Fruit fly (Drosophila melanogaster) whole organism, embryonic: ENCODE data around the gene CG18749.

ENCODE experiments used
- CG12071 ChIP-seq: fragments of 200-800 bp; sonication (Bioruptor generic); optimal IDR thresholded peaks from 3 replicates; lab custom pipeline; 2018; ENCODE audit warnings: missing biosample characterization, mild to moderate bottlenecking, missing genetic modification characterization
- CG17612 ChIP-seq: fragments of 200-800 bp; sonication (Bioruptor generic); IDR thresholded peaks from 2 replicates; pipeline ENCODE4 v1.3.6; 2022; ENCODE audit warnings: missing biosample characterization, missing genetic modification characterization
- CG2199 ChIP-seq: fragments of 200-800 bp; sonication (Bioruptor generic); IDR thresholded peaks from 3 replicates; pipeline ENCODE4 v1.3.6; 2022; ENCODE audit warnings: missing biosample characterization, missing genetic modification characterization
- CG32767 ChIP-seq: fragments of 200-800 bp; sonication (Bioruptor generic); IDR thresholded peaks from 2 replicates; pipeline ENCODE4 v1.3.6; 2022; ENCODE audit warnings: missing biosample characterization, missing genetic modification characterization
- CG34376 ChIP-seq: fragments of 200-800 bp; sonication (Bioruptor generic); optimal IDR thresholded peaks from 2 replicates; lab custom pipeline; 2018; ENCODE audit warnings: missing biosample characterization, mild to moderate bottlenecking, missing genetic modification characterization
- CG42726 ChIP-seq: fragments of 200-800 bp; sonication (Bioruptor generic); IDR thresholded peaks from 2 replicates; pipeline ENCODE4 v1.3.6; 2022; ENCODE audit warnings: missing biosample characterization, missing genetic modification characterization; ENCODE audit not compliant: partially characterized antibody
- CG6254 ChIP-seq: fragments of 200-800 bp; sonication (Bioruptor generic); optimal IDR thresholded peaks from 3 replicates; lab custom pipeline; 2017; ENCODE audit warnings: mild to moderate bottlenecking, missing biosample characterization, missing genetic modification reagents, missing genetic modification characterization
- CG6654 ChIP-seq: fragments of 200-800 bp; sonication (Bioruptor generic); optimal IDR thresholded peaks from 2 replicates; lab custom pipeline; 2017; ENCODE audit warnings: missing biosample characterization, mild to moderate bottlenecking, missing genetic modification characterization
- Dref ChIP-seq: fragments of 200-800 bp; sonication (Bioruptor generic); IDR thresholded peaks from 2 replicates; pipeline ENCODE4 v1.3.6; 2022; ENCODE audit warnings: missing biosample characterization, missing genetic modification characterization
- GATAe ChIP-seq: fragments of 200-800 bp; sonication (Bioruptor generic); conservative IDR thresholded peaks from 2 replicates; pipeline ENCODE4 v1.3.6; 2022; ENCODE audit warnings: missing biosample characterization, missing genetic modification characterization
- Ptx1 ChIP-seq: fragments of 200-800 bp; sonication (Bioruptor generic); IDR thresholded peaks from 2 replicates; pipeline ENCODE4 v1.3.6; 2022; ENCODE audit warnings: missing biosample characterization, missing genetic modification characterization
- Xrp1 ChIP-seq: fragments of 200-800 bp; sonication (Bioruptor generic); IDR thresholded peaks from 2 replicates; pipeline ENCODE4 v1.3.6; 2022; ENCODE audit warnings: missing biosample characterization, missing genetic modification characterization
- amos ChIP-seq: fragments of 200-800 bp; sonication (Bioruptor generic); IDR thresholded peaks from 2 replicates; pipeline ENCODE4 v1.3.6; 2022; ENCODE audit warnings: missing biosample characterization, missing genetic modification characterization; ENCODE audit not compliant: partially characterized antibody
- ci ChIP-seq: fragments of 200-800 bp; sonication (Bioruptor generic); IDR thresholded peaks from 3 replicates; pipeline ENCODE4 v1.3.6; 2022; ENCODE audit warnings: missing biosample characterization, missing genetic modification characterization
- dpn ChIP-seq, 2 experiments: fragments of 200-800 bp; sonication (Bioruptor generic); optimal IDR thresholded peaks; 3 replicates each; lab custom pipeline; 2016; ENCODE audit warnings: missing biosample characterization in 2 of 2, missing genetic modification characterization in 2 of 2
- exex ChIP-seq: fragments of 200-800 bp; sonication (Bioruptor generic); optimal IDR thresholded peaks from 4 replicates; lab custom pipeline; 2018; ENCODE audit warnings: missing biosample characterization, mild to moderate bottlenecking, missing genetic modification characterization, moderate library complexity
- grn ChIP-seq: fragments of 200-800 bp; sonication (Bioruptor generic); optimal IDR thresholded peaks from 3 replicates; lab custom pipeline; 2017; ENCODE audit warnings: missing biosample characterization, missing genetic modification characterization
- gsb ChIP-seq: fragments of 200-800 bp; sonication (Bioruptor generic); IDR thresholded peaks from 2 replicates; pipeline ENCODE4 v1.3.6; 2022; ENCODE audit warnings: missing biosample characterization, missing genetic modification characterization
- prd ChIP-seq, 3 experiments: fragments of >200 bp in 2 of 3; fragments of 200-800 bp in 1 of 3; sonication (Bioruptor generic) in 1 of 3; optimal IDR thresholded peaks in 2 of 3; IDR thresholded peaks in 1 of 3; 2 replicates in 2 of 3; 3 replicates in 1 of 3; pipeline versions ENCODE4 v1.3.6 to Lab custom; 2017 to 2022; ENCODE audit warnings: missing biosample characterization in 1 of 3, missing genetic modification characterization in 1 of 3
- row ChIP-seq: fragments of 200-800 bp; sonication (Bioruptor generic); IDR thresholded peaks from 3 replicates; pipeline ENCODE4 v1.3.6; 2022; ENCODE audit warnings: missing biosample characterization, missing genetic modification characterization
- salm ChIP-seq: fragments of 200-800 bp; sonication (Bioruptor generic); optimal IDR thresholded peaks from 2 replicates; lab custom pipeline; 2018; ENCODE audit warnings: missing biosample characterization, mild to moderate bottlenecking, missing genetic modification characterization
- sens ChIP-seq: fragments of 200-800 bp; sonication (Bioruptor generic); peaks from one replicate; lab custom pipeline; 2016; ENCODE audit warnings: missing biosample characterization, missing genetic modification characterization
- ssp ChIP-seq: fragments of 200-800 bp; sonication (Bioruptor generic); IDR thresholded peaks from 2 replicates; pipeline ENCODE4 v1.3.6; 2022; ENCODE audit warnings: missing biosample characterization, missing genetic modification characterization
- stc ChIP-seq: fragments of 200-800 bp; sonication (Bioruptor generic); IDR thresholded peaks from 2 replicates; pipeline ENCODE4 v1.3.6; 2022; ENCODE audit warnings: missing biosample characterization, missing genetic modification characterization
- twi ChIP-seq: fragments of 200-800 bp; optimal IDR thresholded peaks from 2 replicates; lab custom pipeline; 2019; ENCODE audit warnings: missing biosample characterization, mild to moderate bottlenecking, missing genetic modification characterization, moderate library complexity
- vvl ChIP-seq: fragments of 200-800 bp; sonication (Bioruptor generic); IDR thresholded peaks from 2 replicates; pipeline ENCODE4 v1.3.6; 2022; ENCODE audit warnings: missing biosample characterization, missing genetic modification characterization
- zen2 ChIP-seq: fragments of 200-800 bp; sonication (Bioruptor generic); IDR thresholded peaks from 3 replicates; pipeline ENCODE4 v1.3.6; 2022; ENCODE audit warnings: missing biosample characterization, missing genetic modification characterization; ENCODE audit not compliant: partially characterized antibody
- zf30C ChIP-seq: fragments of 200-800 bp; sonication (Bioruptor generic); optimal IDR thresholded peaks from 3 replicates; lab custom pipeline; 2018; ENCODE audit warnings: missing biosample characterization, mild to moderate bottlenecking, missing genetic modification characterization
- zfh1 ChIP-seq: fragments of 200-800 bp; sonication (Bioruptor generic); IDR thresholded peaks from 3 replicates; pipeline ENCODE4 v1.3.6; 2022; ENCODE audit warnings: missing biosample characterization, missing genetic modification characterization

Gene CG18749

DNA sequence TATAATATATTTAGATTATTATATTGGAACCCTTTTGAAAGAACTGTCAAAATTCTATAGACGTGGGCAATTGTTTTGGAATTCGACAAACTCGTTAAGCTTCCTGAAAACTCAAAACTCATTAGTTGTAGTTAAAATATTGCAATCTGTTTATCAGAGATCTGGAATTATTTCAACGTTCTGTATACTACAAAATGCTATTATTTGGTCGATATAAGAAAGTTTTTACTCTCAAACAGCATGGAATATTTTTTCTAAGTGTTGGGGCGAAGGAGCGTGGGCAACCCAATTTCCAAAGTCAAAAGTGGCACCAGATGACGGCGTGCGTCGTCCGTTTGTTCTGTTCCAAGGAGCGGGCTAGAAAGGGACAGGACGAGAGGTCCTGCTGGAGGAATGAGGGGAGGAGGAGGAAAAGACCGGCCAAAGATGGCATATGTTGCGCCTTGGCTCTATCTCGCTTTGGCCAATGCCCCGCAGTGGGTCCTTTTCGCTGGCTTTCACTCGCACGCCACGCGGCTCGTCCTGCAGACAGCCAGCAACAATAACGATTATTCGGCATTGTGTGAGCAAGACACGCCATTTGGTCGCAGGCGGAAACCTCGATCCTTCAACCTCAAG, 42.0 kb downstream of the CG18749 start (continued):
- TF ChIP-seq CG17612 (GFP tag; lab: Robert Waterston, UW) (no peak), ssp (GFP tag; lab: Robert Waterston, UW) (no peak), CG6254 (no peak)
- TF ChIP-seq, all 482 proteins: peak for 16

DNA sequence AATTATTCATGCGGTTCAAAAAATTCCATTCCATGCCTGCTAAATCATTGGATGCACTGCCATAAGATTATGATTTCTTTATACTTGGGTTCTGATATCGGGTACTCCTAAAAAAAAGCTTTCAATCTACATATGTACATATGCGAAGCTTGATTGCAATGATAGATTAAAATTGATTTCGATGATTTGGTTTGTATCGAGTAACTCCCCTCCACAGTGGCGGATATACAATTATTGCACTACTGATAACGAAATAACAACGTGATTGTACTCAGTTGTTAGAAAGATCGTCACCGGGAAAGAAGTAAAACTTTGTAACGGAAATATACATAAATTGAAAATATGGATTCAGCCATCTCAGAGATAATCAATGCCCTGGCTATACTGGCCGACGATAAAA, 43.8 kb downstream of the CG18749 start, which contains the start of gene Nazo:
Gene Nazo, plus strand, starts transcription at position 180 of the 400 bp plus-strand sequence.
- TF ChIP-seq Dref (peak; percentile 18; the same call in 1 of the 2 replicates), ci (GFP tag; lab: Robert Waterston, UW) (no peak)

DNA sequence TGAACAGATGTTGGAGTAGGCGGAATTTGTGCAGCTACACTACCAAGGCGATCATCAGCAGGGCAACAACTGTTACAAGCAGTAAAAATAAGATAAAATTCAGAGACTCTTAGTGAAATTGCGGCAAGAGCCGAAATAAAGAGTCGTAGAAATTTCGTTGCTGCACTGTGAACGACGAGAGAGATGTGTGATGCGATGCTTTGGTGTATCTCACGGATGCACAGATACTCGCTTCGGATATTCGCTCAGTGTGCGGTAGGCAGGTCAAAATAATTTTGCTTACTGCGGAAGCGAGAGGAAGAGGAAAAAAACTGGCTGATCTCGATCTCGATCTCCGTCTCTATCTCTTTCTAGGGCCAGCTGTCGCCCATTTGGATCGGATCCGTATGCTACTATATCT, 44.9 kb downstream of the CG18749 start:
- TF ChIP-seq grn (GFP tag; lab: Kevin White, UChicago) (peak; percentile 25), row (GFP tag; lab: Robert Waterston, UW) (0 out of 3 replicates have a peak, but pooled peaks have one; percentile 28), CG2199 (0 out of 3 replicates have a peak, but pooled peaks have one; percentile 38), ci (GFP tag; lab: Robert Waterston, UW) (peak; percentile 30; the same call in 1 of the 3 replicates), Ptx1 (GFP tag; lab: Robert Waterston, UW) (0 out of 2 replicates have a peak, but pooled peaks have one; percentile 14), zfh1 (GFP tag; lab: Robert Waterston, UW) (0 out of 3 replicates have a peak, but pooled peaks have one; percentile 6), prd (optimal IDR thresholded peaks at IDR 0.05; lab: Kevin White, UChicago) (no peak), prd (GFP tag; IDR thresholded peaks at IDR 0.05; lab: Robert Waterston, UW) (peak; percentile 27; the same call in 1 of the 3 replicates), CG12071 (no peak), Xrp1 (GFP tag; lab: Robert Waterston, UW) (0 out of 2 replicates have a peak, but pooled peaks have one; percentile 13), salm (tag; lab: Kevin White, UChicago) (no peak), dpn (GFP tag; optimal IDR thresholded peaks at IDR 0.05; lab: Kevin White, UChicago) (no peak), amos (GFP tag; lab: Robert Waterston, UW) (peak; percentile 31; the same call in 1 of the 2 replicates), zf30C (GFP tag; lab: Kevin White, UChicago) (peak; percentile 92), twi (tag; lab: Kevin White, UChicago) (peak; percentile 88), CG6654 (GFP tag; lab: Kevin White, UChicago) (no peak), vvl (0 out of 2 replicates have a peak, but pooled peaks have one; percentile 22)

DNA sequence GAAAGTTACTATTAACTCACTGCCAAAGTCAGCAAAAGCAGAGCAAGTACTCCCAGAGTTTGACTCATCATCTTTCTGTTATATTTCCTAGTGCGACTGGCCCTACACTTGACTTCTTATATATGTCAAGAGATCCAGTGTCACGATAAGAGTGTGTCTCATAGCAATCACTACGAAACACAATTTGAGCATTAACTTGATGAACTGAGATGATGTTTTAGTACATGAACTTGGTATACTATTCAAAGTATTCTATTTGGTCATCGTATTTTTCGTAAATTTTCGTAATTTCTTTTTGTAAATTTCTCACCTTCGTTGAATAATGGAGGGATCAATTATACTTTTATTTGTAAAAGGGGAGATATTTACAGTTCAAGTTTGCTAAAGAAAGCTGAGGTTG, 46.6 kb downstream of the CG18749 start, which contains the start of gene CG11672:
Gene CG11672, minus strand, starts transcription at position 101 of the 400 bp plus-strand sequence.
- TF ChIP-seq CG42726 (GFP tag; lab: Robert Waterston, UW) = no peak
- TF ChIP-seq stc (GFP tag; lab: Robert Waterston, UW) = no peak
- TF ChIP-seq zen2 = 0 out of 3 replicates have a peak, but pooled peaks have one; percentile 10

- TF ChIP-seq gsb (GFP tag; lab: Robert Waterston, UW) (no peak), sens (GFP tag; lab: Kevin White, UChicago) (peak; percentile 33)
Measured at dm6 chr3R:8290940-8291339, 47.1 kb downstream of the CG18749 start, which contains the start of gene CG31464. Gene CG31464 (plus strand): TSS chr3R:8291240.

- TF ChIP-seq GATAe (GFP tag; lab: Robert Waterston, UW) = 0 out of 2 replicates have a peak, but pooled peaks have one; percentile 11
- peak; percentile 81 for TF ChIP-seq exex (tag; lab: Kevin White, UChicago)
- no peak for TF ChIP-seq CG32767 (GFP tag; lab: Robert Waterston, UW)
- peak; percentile 61 for TF ChIP-seq CG34376
- TF ChIP-seq, all 482 proteins: peak for 3
Measured at dm6 chr3R:8292034-8292433, 48.2 kb downstream of the CG18749 start, which contains the start of gene CG31463. Gene CG31463 (plus strand): TSS chr3R:8292335.
